Worm (Caenorhabditis elegans) whole organism, dauer: Measurements from ENCODE around the gene C14A6.6.
"Not testable (repeated sequence)": the region's sequence is repeated elsewhere in the genome, so short reads cannot be mapped to it uniquely, and the experiment has no call there.

Source experiments
- unc-62 ChIP-seq: sonication (generic microtip); optimal IDR thresholded peaks from 2 replicates; lab custom pipeline; 2017; ENCODE audit warnings: missing biosample characterization, missing genetic modification reagents, missing genetic modification characterization

Gene C14A6.6

DNA sequence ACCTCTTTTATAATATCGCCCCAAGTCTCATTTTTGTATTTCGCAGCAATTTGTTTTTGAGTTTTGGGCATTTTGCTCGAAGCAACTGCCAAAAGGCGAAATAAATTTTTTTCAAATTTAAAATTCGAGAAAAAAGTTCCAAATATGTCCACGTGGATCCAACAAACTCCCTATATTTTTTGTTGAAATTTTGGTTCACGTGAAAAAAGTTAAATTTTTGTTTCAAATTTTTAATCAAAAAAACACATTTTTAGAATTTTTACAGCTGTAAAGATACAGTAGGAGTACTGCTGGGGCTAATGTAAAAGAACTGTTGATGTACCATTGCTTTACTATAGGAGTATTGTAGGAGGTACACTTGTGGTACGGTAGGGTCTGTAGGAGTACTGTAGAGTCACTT is at the start of gene C14A6.6:
Gene C14A6.6, minus strand, starts transcription at position 101 of the 400 bp plus-strand sequence.
- TF ChIP-seq unc-62 (GFP tag; lab: Kevin White, UChicago): no peak

DNA sequence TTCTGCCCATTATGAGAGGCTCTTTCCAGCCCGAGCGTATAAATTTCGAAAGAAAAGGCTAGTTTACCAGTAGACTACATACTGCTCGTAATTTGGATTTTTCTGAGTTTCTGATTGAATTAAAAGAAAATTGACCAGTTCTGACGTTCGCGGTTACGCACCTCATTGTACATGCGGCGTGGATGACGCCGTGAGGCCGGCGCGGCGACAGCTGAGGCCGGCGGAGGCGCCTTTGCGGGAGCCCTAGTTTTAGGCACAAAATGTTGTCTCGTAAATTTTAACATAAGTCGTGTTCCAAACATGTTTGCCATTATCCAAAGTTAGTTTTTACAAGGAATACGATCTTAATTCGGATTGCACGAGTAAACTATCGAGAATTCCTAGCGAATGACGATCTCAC is 49.7 kb upstream of the C14A6.6 start, which contains the start of gene F16H6.9:
Gene F16H6.9, plus strand, starts transcription at position 301 of the 400 bp plus-strand sequence.
- TF ChIP-seq unc-62 (GFP tag; lab: Kevin White, UChicago): not testable (repeated sequence)

DNA sequence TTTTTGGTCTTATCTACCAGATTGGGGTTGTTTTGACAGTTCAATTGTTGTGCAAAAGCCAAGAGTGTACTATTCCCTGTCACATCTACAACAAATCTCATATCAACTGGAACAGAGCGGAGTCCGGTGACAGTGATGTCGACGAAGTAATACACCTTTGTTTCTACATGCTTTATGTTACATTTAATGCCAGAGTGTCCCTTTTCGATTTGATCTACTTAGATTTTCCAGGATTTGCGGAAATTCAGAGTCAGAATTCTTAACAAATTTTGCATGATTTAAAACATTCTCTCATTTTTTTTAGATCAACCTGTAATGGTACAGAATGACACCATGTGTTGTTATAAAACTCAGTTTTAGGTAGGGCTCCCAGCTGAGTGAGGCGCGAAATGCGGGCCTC is 49.1 kb upstream of the C14A6.6 start, which contains the start of gene F16H6.8:
Gene F16H6.8, minus strand, starts transcription at position 101 of the 400 bp plus-strand sequence.
- TF ChIP-seq unc-62 (GFP tag; lab: Kevin White, UChicago): not testable (repeated sequence)

DNA sequence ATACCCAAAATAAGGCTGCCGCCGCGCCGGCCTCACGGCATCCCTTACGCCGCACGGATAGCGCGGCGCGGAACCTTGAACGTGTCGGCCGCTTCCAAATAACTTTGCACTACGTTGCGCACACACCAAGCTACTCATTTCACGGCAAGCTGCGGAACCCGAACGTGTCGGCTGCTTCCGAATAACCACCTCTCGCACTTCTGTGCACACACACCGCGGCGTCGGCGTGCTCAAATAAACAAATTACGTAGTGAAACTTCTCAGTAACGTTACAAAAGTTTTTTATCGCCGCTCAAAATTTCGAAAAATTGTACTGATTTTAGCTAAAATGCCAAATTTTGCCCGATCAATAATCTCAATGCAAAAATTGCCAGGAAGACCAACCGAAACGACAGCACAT is 45.8 kb upstream of the C14A6.6 start:
- no peak for TF ChIP-seq unc-62 (GFP tag; lab: Kevin White, UChicago)

DNA sequence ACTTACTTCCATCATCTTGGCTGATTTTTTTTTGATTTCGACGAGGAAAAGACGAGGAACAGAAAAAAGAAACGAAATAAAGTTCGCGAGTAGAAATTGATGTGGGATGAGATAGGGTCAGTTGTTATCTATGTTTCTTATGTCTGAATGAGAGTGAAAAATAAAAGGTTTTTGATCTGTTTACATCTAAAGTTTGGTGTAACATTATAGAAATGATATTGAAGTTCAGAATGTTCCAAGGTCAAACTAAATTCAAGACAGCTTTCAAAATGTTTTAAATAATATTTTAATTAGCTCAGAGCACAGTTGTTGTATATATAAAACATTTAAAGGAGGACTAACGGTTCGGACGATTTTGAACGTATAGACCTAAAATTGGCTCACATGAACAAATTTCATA is 42.0 kb upstream of the C14A6.6 start, which contains the start of gene F16H6.7:
Gene F16H6.7, minus strand, starts transcription at position 101 of the 400 bp plus-strand sequence.
- TF ChIP-seq unc-62 (GFP tag; lab: Kevin White, UChicago): no peak

DNA sequence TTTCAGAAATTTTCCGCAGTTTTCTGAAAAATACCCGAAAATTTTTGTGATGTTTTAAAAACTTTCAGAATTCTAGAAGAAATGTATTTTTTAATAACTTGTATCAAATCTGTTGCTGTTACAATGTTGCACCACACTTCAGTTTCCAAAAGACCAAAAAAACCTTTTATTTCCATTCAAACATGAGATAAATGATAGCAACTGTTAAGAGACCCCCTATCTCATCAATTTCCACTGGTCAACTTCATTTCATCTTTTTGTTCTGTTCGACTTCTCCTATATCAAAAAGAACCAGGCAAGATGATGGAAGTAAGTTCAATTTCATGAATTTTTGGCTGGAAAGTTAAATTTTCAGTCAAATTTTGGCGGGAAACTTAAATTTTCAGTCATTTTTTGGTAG is 31.4 kb upstream of the C14A6.6 start, which contains the start of gene F16H6.4:
Gene F16H6.4, plus strand, starts transcription at position 301 of the 400 bp plus-strand sequence.
- TF ChIP-seq unc-62 (GFP tag; lab: Kevin White, UChicago): no peak

DNA sequence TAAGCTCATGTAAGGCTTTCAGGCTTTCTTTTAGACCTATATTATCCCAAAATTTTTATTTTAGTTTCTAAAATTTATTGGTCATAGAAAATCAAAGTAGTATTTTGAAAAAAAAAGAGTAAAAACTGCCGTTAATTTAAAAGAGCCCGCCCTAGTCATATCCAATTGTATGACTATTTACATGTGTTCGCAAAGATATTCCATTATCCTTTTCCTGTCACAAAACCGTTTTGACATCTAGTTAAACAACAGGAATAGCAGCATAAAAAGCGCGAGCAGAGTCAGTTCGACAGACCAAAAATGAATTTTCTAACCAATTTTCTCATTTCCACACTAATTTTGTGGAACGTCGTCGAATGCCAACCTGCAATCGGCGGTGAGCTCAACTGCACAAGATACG is 27.9 kb upstream of the C14A6.6 start, which contains the start of gene F16H6.3:
Gene F16H6.3, plus strand, starts transcription at position 301 of the 400 bp plus-strand sequence.
- no peak for TF ChIP-seq unc-62 (GFP tag; lab: Kevin White, UChicago)

DNA sequence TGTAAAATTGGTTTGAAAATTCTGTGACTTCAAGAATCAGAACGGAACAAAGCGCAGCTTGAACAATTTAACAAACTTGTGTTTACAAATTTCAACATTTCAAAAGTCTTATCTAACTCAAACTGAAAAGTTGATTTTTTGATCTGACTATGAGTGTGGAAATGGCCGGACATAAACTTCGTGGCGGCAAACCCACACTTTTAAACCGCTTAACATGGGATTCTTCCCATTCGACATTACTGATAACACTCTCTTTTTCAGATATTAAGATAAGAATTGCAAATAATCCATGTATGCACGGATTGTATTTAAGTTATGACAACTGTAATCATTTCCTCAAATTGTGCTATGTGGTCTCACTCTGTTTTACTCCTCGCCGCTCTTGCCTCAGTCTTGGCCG is 24.1 kb upstream of the C14A6.6 start, which contains the start of gene clec-42:
Gene clec-42, plus strand, starts transcription at position 285 of the 400 bp plus-strand sequence.
- TF ChIP-seq unc-62 (GFP tag; lab: Kevin White, UChicago): no peak

DNA sequence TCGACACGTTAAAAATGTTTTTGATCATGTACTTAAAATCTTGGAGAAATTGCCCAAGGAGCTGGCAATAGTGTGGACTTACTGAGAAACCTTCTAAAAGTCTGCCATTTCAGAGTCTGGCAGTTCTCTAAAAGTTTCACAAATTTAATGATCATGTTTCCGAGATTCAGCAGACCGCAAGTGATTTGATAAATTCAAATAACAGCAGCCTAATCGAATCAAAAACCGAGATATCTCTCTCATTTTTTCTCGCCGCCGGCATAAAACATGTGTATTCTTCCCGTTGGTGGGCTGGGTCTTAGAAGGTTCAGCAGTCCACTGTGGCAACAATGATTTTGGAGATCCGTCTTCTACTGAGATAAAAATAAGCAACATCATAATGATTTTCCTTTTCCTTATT is 22.1 kb upstream of the C14A6.6 start, which contains the start of gene clec-246:
Gene clec-246, plus strand, starts transcription at position 301 of the 400 bp plus-strand sequence.
- TF ChIP-seq unc-62 (GFP tag; lab: Kevin White, UChicago): no peak

DNA sequence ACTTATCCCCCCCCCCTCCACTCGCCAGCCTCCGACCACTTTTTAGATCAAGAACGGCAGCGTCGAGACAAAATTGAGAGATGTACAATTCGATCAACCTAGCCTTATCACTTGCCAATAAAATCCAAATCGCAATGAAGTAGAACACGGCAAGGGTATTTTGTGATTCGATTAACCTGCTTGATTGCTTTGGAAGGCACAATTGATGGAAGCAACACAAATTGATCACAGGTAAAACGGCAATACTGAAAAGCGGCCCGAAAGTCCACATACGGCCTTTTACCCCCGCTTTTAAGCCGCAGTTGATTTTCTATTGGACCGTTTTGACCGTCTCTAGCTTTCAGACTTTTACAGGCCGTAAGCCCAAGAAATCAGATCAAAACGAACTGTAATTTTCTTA is 21.3 kb upstream of the C14A6.6 start, which contains the start of gene clec-245:
Gene clec-245, minus strand, starts transcription at position 101 of the 400 bp plus-strand sequence.
- TF ChIP-seq unc-62 (GFP tag; lab: Kevin White, UChicago): no peak

DNA sequence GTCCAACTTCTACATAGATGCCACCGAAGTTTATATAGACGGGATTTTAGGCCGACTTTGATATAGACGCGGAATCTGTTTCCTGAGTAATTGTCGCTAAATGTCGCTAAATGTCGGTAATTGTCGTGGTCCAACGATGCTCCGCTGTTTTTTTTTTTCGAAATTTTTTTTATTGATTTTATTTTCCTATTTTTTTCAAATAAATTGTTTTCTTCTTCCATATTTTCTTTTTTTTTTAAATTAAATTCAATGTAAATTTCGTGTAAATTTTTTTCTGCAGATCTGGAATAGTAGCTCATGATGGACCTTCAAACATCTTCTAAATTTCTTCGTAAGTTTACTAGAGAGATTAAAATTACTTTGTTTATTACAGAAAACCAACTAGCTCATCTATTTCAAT is 17.8 kb upstream of the C14A6.6 start, which contains the start of gene C31G12.3:
Gene C31G12.3, plus strand, starts transcription at position 301 of the 400 bp plus-strand sequence.
- TF ChIP-seq unc-62 (GFP tag; lab: Kevin White, UChicago): no peak

DNA sequence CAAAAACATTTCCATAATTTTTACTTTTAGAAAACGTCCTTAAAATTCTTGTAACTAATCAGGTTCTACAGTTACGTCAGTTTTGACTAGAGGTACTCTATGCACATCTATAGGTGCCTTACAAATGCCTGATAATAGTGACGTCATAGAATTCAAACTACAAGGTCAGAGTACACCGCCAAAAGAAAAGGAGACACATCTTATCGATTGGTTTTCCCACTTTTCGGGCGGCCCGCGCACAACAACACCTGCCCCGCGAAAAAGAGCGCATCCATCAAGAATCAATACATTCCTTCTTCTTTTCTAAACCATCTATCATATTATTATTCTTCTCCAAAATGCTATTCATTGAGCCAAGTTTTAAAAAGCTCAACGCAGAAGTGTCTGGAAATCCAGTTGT is 12.6 kb upstream of the C14A6.6 start, which contains the start of gene C31G12.1:
Gene C31G12.1, plus strand, starts transcription at position 301 of the 400 bp plus-strand sequence.
- TF ChIP-seq unc-62 (GFP tag; lab: Kevin White, UChicago): no peak

DNA sequence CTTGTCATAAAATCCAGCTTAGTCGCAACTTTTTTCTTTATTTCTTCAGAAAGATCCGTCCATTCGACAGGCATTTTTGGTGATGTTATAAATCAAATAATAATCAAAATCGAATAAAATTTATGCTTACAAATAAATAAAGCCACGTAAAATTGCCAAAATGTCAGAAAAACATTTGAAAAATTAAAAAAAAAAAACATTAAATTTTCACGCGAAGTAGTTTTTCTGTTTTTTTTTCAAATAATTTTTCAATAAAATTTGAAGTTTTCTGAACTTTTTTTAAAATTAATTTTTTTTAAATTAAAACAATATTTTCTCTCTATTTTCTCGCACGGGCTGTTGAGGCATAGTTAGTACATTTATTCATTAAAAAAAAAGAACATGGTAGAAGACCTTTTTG is 11.6 kb upstream of the C14A6.6 start, which contains the start of gene C31G12.4:
Gene C31G12.4, minus strand, starts transcription at position 101 of the 400 bp plus-strand sequence.
- no peak for TF ChIP-seq unc-62 (GFP tag; lab: Kevin White, UChicago)

DNA sequence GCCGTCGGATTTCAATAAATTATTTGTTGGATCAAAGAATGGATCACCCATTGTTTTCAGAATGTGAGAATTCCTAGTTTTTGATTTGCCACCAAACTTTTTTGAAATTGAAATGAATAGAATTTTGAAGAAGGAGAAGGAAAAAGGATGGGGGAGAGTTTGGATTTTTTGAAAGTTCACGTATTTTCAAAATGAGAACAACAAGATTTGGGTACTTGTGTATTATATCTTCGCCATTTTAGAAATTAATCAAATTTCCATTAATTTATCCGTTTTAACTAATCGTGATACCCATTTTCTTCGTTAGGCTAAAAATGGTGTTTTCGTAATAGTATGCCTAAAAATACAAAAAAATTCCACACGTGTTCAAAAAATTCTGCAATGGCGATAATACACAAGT is 4.5 kb upstream of the C14A6.6 start, which contains the start of gene C14A6.8:
Gene C14A6.8, minus strand, starts transcription at position 101 of the 400 bp plus-strand sequence.
- no peak for TF ChIP-seq unc-62 (GFP tag; lab: Kevin White, UChicago)

DNA sequence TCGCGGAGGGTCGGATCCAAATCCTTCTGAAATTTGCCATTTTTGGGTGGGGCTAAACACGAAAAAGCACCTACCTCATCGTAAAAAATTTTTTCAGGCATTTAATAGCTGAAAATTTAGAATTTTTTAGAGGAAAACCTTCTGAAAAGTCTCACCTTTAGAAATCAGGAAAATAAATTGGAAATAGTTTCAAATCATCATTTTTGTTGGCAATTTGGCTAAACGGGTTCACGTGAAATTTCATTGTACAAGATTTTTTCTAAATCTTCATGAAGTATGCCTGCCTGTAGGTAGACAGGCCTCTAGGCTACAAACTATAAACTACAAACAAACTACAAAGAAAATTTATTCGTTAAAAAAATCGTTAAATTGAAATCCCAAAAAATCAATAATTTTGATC is 1.2 kb upstream of the C14A6.6 start, which contains the start of gene C14A6.7:
Gene C14A6.7, minus strand, starts transcription at position 101 of the 400 bp plus-strand sequence.
- TF ChIP-seq unc-62 (GFP tag; lab: Kevin White, UChicago): no peak

DNA sequence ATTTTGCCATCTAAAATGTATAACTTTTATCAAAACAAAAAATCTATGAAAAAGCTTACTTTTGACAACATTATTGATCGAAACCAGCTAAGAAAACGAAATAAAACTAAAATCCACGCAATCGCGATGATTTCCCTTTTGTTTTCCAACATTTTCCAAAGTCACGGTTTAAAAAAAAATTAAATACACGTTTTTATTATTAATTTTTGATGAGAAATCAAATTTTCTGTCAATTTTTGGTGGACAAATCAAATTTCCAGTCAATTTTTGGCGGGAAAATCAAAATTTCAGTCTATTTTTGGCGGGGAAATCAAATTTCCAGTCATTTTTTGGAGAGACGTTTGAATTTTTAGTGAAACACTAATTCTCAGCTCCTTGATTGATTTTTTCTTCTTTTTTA is 2.3 kb downstream of the C14A6.6 start, which contains the start of gene C14A6.5:
Gene C14A6.5, minus strand, starts transcription at position 101 of the 400 bp plus-strand sequence.
- no peak for TF ChIP-seq unc-62 (GFP tag; lab: Kevin White, UChicago)
